Worm (Caenorhabditis elegans) whole organism, mixed stage, embryonic: Measurements from ENCODE around the gene nhr-254.

Source experiments
- M03D4.4 ChIP-seq: sonication (generic microtip); optimal IDR thresholded peaks from 2 replicates; lab custom pipeline; 2017; ENCODE audit warnings: mild to moderate bottlenecking, missing genetic modification characterization, missing compliant biosample characterization
- blmp-1 ChIP-seq: fragments of 150-350 bp; optimal IDR thresholded peaks from 2 replicates; lab custom pipeline; 2014; ENCODE audit warnings: missing biosample characterization, missing genetic modification characterization
- ceh-39 ChIP-seq: fragments of 150-350 bp; optimal IDR thresholded peaks from 2 replicates; lab custom pipeline; 2014; ENCODE audit warnings: missing biosample characterization, missing genetic modification characterization
- ceh-43 ChIP-seq: fragments of 200-800 bp; sonication (Bioruptor generic); optimal IDR thresholded peaks from 2 replicates; lab custom pipeline; 2018; ENCODE audit warnings: mild to moderate bottlenecking, missing genetic modification characterization, moderate library complexity, missing compliant biosample characterization
- ces-1 ChIP-seq: fragments of 150-350 bp; optimal IDR thresholded peaks from 2 replicates; lab custom pipeline; 2014; ENCODE audit warnings: missing biosample characterization, missing genetic modification reagents, missing genetic modification characterization
- cnd-1 ChIP-seq: fragments of 200-800 bp; sonication (Bioruptor generic); optimal IDR thresholded peaks from 2 replicates; lab custom pipeline; 2018; ENCODE audit warnings: mild to moderate bottlenecking, missing genetic modification characterization, missing compliant biosample characterization
- drap-1 ChIP-seq: fragments of 200-800 bp; sonication (Bioruptor generic); optimal IDR thresholded peaks from 3 replicates; lab custom pipeline; 2018; ENCODE audit warnings: mild to moderate bottlenecking, missing genetic modification characterization, missing compliant biosample characterization
- elt-1 ChIP-seq: sonication (generic microtip); optimal IDR thresholded peaks from 2 replicates; lab custom pipeline; 2017; ENCODE audit warnings: missing genetic modification characterization, mild to moderate bottlenecking, missing compliant biosample characterization, antibody characterized with exemption, moderate library complexity, borderline replicate concordance; ENCODE audit not compliant: insufficient read depth
- elt-3 ChIP-seq: fragments of 150-350 bp; optimal IDR thresholded peaks from 2 replicates; lab custom pipeline; 2014; ENCODE audit warnings: missing biosample characterization, missing genetic modification characterization
- flh-1 ChIP-seq: fragments of 200-800 bp; sonication (Bioruptor generic); optimal IDR thresholded peaks from 2 replicates; lab custom pipeline; 2018; ENCODE audit warnings: mild to moderate bottlenecking, missing genetic modification characterization, moderate library complexity, missing compliant biosample characterization
- ham-2 ChIP-seq: fragments of 200-800 bp; sonication (Bioruptor generic); optimal IDR thresholded peaks from 2 replicates; lab custom pipeline; 2018; ENCODE audit warnings: mild to moderate bottlenecking, missing genetic modification characterization, missing compliant biosample characterization
- hlh-1 ChIP-seq: fragments of 150-350 bp; optimal IDR thresholded peaks from 2 replicates; lab custom pipeline; 2014; ENCODE audit warnings: missing biosample characterization, missing genetic modification reagents, missing genetic modification characterization
- lin-13 ChIP-seq: fragments of 150-350 bp; optimal IDR thresholded peaks from 2 replicates; lab custom pipeline; 2014; ENCODE audit warnings: missing biosample characterization, missing genetic modification characterization
- lin-32 ChIP-seq: fragments of 200-800 bp; sonication (Bioruptor generic); optimal IDR thresholded peaks from 2 replicates; lab custom pipeline; 2018; ENCODE audit warnings: mild to moderate bottlenecking, missing genetic modification characterization, missing compliant biosample characterization
- lsy-2 ChIP-seq: fragments of 150-350 bp; optimal IDR thresholded peaks from 2 replicates; lab custom pipeline; 2014; ENCODE audit warnings: missing biosample characterization, missing genetic modification characterization
- mab-5 ChIP-seq: fragments of 150-350 bp; optimal IDR thresholded peaks from 2 replicates; lab custom pipeline; 2014; ENCODE audit warnings: missing biosample characterization, missing genetic modification characterization
- mep-1 ChIP-seq: fragments of 150-350 bp; optimal IDR thresholded peaks from 2 replicates; lab custom pipeline; 2017; ENCODE audit warnings: missing biosample characterization, missing genetic modification reagents, missing genetic modification characterization, inconsistent platforms
- mls-2 ChIP-seq: sonication (generic microtip); optimal IDR thresholded peaks from 2 replicates; lab custom pipeline; 2016; ENCODE audit warnings: mild to moderate bottlenecking, missing genetic modification characterization, moderate library complexity, missing compliant biosample characterization
- nhr-12 ChIP-seq: fragments of 150-350 bp; optimal IDR thresholded peaks from 2 replicates; lab custom pipeline; 2014; ENCODE audit warnings: missing biosample characterization, missing genetic modification characterization
- nhr-2 ChIP-seq: fragments of 150-350 bp; optimal IDR thresholded peaks from 2 replicates; lab custom pipeline; 2014; ENCODE audit warnings: missing biosample characterization, missing genetic modification characterization
- nhr-237 ChIP-seq: fragments of 150-350 bp; optimal IDR thresholded peaks from 2 replicates; lab custom pipeline; 2014; ENCODE audit warnings: missing biosample characterization, missing genetic modification characterization
- nhr-28 ChIP-seq: fragments of 150-350 bp; optimal IDR thresholded peaks from 2 replicates; lab custom pipeline; 2014; ENCODE audit warnings: missing biosample characterization, missing genetic modification characterization
- nhr-76 ChIP-seq: sonication (generic microtip); optimal IDR thresholded peaks from 2 replicates; lab custom pipeline; 2017; ENCODE audit warnings: missing biosample characterization, missing genetic modification characterization
- pha-4 ChIP-seq: fragments of 150-350 bp; optimal IDR thresholded peaks from 2 replicates; lab custom pipeline; 2018; ENCODE audit warnings: missing biosample characterization, missing genetic modification reagents, missing genetic modification characterization
- sem-2 ChIP-seq: fragments of 200-800 bp; sonication (Bioruptor generic); optimal IDR thresholded peaks from 2 replicates; lab custom pipeline; 2018; ENCODE audit warnings: mild to moderate bottlenecking, missing genetic modification characterization, missing compliant biosample characterization
- snpc-4 ChIP-seq: fragments of 150-350 bp; optimal IDR thresholded peaks from 2 replicates; lab custom pipeline; 2014; ENCODE audit warnings: missing biosample characterization, missing genetic modification characterization
- sptf-1 ChIP-seq: sonication (generic microtip); optimal IDR thresholded peaks from 2 replicates; lab custom pipeline; 2017; ENCODE audit warnings: mild to moderate bottlenecking, missing genetic modification characterization, moderate library complexity, missing compliant biosample characterization
- tbx-8 ChIP-seq: fragments of 200-800 bp; sonication (Bioruptor generic); optimal IDR thresholded peaks from 2 replicates; lab custom pipeline; 2018; ENCODE audit warnings: mild to moderate bottlenecking, missing genetic modification characterization, moderate library complexity, missing compliant biosample characterization
- unc-120 ChIP-seq: sonication (generic microtip); optimal IDR thresholded peaks from 2 replicates; lab custom pipeline; 2017; ENCODE audit warnings: missing genetic modification characterization, missing compliant biosample characterization; ENCODE audit not compliant: poor library complexity, severe bottlenecking
- unc-39 ChIP-seq: fragments of 150-350 bp; optimal IDR thresholded peaks from 2 replicates; lab custom pipeline; 2014; ENCODE audit warnings: missing biosample characterization, missing genetic modification characterization
- unc-62 ChIP-seq: fragments of 150-350 bp; optimal IDR thresholded peaks from 2 replicates; lab custom pipeline; 2014; ENCODE audit warnings: missing biosample characterization, missing genetic modification reagents, missing genetic modification characterization
- zip-8 ChIP-seq: fragments of 150-350 bp; optimal IDR thresholded peaks from 2 replicates; lab custom pipeline; 2014; ENCODE audit warnings: missing biosample characterization, missing genetic modification characterization
- ztf-11 ChIP-seq: fragments of 150-350 bp; optimal IDR thresholded peaks from 2 replicates; lab custom pipeline; 2014; ENCODE audit warnings: missing biosample characterization, missing genetic modification characterization

The nhr-254 gene

DNA sequence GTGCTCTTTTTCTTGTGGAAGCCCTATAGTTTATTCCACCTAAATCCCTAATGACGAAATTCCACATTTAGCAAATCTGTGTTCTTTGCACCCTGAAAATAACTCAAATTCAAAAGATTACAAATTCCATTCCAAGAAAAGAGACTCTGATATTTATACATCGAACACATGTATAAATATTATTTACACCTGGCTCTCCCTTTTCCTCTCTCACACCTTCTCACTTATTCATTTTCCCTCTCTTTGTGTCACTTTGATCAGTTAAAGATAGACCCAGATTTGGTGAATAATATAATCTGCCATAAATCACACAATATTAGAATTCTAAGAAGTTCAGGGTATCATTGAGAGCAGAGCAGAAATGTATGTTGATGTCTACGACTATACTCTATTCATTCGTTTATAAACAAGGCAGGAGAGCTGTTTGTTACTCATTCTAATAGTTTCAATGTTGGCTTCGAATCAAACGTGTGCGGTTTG lies at the start of gene nhr-254:
Gene nhr-254, plus strand, starts transcription at position 430 of the 480 bp plus-strand sequence.
- no peak for TF ChIP-seq flh-1 (GFP tag; lab: Kevin White, UChicago)
- TF ChIP-seq ceh-39 (tag; lab: Kevin White, UChicago): no peak
- no peak for TF ChIP-seq blmp-1 (tag; lab: Kevin White, UChicago)
- no peak for TF ChIP-seq elt-3
- no peak for TF ChIP-seq ztf-11 (tag; lab: Kevin White, UChicago)
- TF ChIP-seq ham-2: no peak
- TF ChIP-seq unc-62 (GFP tag; lab: Kevin White, UChicago): no peak
- no peak for TF ChIP-seq zip-8
- TF ChIP-seq elt-1 (tag; lab: Kevin White, UChicago): no peak
- TF ChIP-seq cnd-1 (tag; lab: Kevin White, UChicago): no peak
- TF ChIP-seq nhr-28 (tag; lab: Kevin White, UChicago): no peak
- TF ChIP-seq, all 35 proteins: peak for 0

DNA sequence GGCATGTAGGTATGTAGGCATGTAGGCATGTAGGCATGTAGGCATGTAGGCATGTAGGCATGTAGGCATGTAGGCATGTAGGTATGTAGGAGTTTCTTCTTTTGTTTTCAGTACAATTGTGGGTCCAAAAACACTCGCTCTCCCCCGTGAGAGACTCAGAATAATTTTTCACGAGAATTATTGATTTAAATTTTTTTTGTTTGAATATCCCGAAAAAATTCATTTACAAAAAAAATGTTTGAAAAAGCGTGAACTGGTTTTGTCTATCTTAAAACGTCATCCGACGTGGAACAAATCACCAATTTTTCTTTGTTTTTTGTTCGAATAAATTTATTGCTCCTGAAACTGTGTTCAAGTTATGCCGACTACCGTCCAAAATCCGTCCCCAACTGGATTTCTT lies 49.3 kb upstream of the nhr-254 start, which contains the start of gene wago-10:
Gene wago-10, plus strand, starts transcription at position 301 of the 400 bp plus-strand sequence.
- no peak for TF ChIP-seq elt-3
- TF ChIP-seq ztf-11 (tag; lab: Kevin White, UChicago): no peak
- TF ChIP-seq nhr-2 (tag; lab: Kevin White, UChicago): no peak
- TF ChIP-seq unc-39 (tag; lab: Kevin White, UChicago): no peak
- TF ChIP-seq ces-1 (GFP tag; lab: Kevin White, UChicago): no peak
- TF ChIP-seq snpc-4: no peak
- TF ChIP-seq sptf-1 (tag; lab: Kevin White, UChicago): no peak
- TF ChIP-seq cnd-1 (tag; lab: Kevin White, UChicago): no peak
- no peak for TF ChIP-seq drap-1 (GFP tag; lab: Kevin White, UChicago)
- no peak for TF ChIP-seq mab-5
- no peak for TF ChIP-seq lin-13 (tag; lab: Kevin White, UChicago)
- TF ChIP-seq flh-1 (GFP tag; lab: Kevin White, UChicago): no peak
- TF ChIP-seq M03D4.4 (tag; lab: Kevin White, UChicago): no peak
- no peak for TF ChIP-seq pha-4 (tag; lab: Kevin White, UChicago)
- no peak for TF ChIP-seq nhr-12 (tag; lab: Kevin White, UChicago)
- no peak for TF ChIP-seq zip-8
- TF ChIP-seq ham-2: no peak
- TF ChIP-seq hlh-1 (tag; lab: Kevin White, UChicago): no peak
- TF ChIP-seq lsy-2 (tag; lab: Kevin White, UChicago): no peak

DNA sequence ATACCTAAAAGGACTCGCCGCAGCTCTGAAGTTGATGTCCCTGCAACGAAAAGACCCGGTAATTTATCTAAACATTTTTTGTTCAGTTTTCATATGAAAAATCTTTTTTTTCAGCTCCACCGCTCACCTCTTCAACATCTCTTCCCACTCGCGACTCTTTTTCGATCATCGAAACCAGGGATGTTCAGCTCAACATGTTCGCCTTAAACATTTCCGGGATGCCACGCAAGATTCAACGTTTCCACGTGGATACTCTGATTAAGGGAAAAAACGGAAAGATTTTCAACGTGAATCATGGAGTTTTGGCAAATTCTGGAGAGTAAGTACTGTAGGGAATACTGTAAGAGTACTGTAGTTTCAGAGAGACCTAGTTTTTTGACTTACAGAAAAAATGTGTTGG lies 48.9 kb upstream of the nhr-254 start:
- TF ChIP-seq nhr-237 (no peak), unc-62 (GFP tag; lab: Kevin White, UChicago) (no peak), ham-2 (no peak), hlh-1 (tag; lab: Kevin White, UChicago) (no peak), sem-2 (GFP tag; lab: Kevin White, UChicago) (no peak), sptf-1 (tag; lab: Kevin White, UChicago) (no peak), lin-32 (GFP tag; lab: Kevin White, UChicago) (no peak), mab-5 (no peak), unc-39 (tag; lab: Kevin White, UChicago) (no peak), lin-13 (tag; lab: Kevin White, UChicago) (no peak), mep-1 (no peak), elt-1 (tag; lab: Kevin White, UChicago) (no peak), lsy-2 (tag; lab: Kevin White, UChicago) (no peak), blmp-1 (tag; lab: Kevin White, UChicago) (no peak), ces-1 (GFP tag; lab: Kevin White, UChicago) (no peak), elt-3 (no peak), tbx-8 (GFP tag; lab: Kevin White, UChicago) (no peak), drap-1 (GFP tag; lab: Kevin White, UChicago) (no peak), cnd-1 (tag; lab: Kevin White, UChicago) (no peak), flh-1 (GFP tag; lab: Kevin White, UChicago) (no peak)

DNA sequence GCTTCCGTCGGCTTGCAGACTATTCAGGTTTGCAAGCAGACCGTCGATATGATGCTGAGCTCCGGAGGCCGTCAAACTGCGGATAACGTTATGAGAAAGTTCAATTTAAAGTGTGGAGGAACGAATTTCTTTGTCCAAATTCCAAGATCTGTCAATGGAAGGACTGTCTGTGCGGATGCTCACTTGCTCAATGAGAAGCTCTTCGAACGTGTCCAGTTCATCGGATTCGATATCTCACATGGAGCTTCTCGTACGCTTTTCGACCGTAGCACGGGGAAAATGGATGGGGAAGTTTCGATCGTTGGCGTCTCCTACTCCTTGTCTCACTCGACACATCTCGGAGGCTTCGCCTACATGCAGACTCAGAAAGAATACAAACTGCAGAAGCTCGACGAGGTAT lies 46.4 kb upstream of the nhr-254 start:
- TF ChIP-seq mep-1 (no peak), ceh-39 (tag; lab: Kevin White, UChicago) (no peak), nhr-28 (tag; lab: Kevin White, UChicago) (no peak), unc-120 (no peak), nhr-2 (tag; lab: Kevin White, UChicago) (no peak), mls-2 (tag; lab: Kevin White, UChicago) (no peak), zip-8 (no peak), snpc-4 (no peak), ztf-11 (tag; lab: Kevin White, UChicago) (no peak), mab-5 (no peak), ham-2 (no peak), nhr-12 (tag; lab: Kevin White, UChicago) (no peak), sptf-1 (tag; lab: Kevin White, UChicago) (no peak), ceh-43 (GFP tag; lab: Kevin White, UChicago) (no peak), nhr-76 (tag; lab: Kevin White, UChicago) (no peak), cnd-1 (tag; lab: Kevin White, UChicago) (no peak), elt-3 (no peak), lin-13 (tag; lab: Kevin White, UChicago) (no peak), lsy-2 (tag; lab: Kevin White, UChicago) (no peak)
- TF ChIP-seq, all 35 proteins: peak for 0
